Worm (Caenorhabditis elegans): Measurements from ENCODE around the gene oac-3.

oac-3 gene

DNA sequence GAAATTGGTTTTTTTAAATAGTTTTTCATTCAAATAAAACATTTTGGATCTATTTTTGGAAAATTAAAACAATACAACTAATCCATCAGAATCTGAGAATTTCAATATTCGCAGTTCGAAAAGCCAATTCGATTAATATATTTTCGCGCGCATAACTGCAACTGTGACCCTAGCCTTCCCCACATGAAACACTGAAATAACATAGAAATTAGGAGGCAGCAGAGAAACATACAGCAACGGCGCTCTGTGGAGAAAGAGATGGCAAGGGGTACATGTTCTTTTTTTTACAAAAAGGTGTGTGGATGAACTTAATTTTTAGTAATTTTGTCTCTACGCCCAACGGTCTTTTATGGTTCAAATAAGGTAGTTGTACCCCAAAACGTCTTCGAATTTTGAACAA lies 19.1 kb upstream of the oac-3 start (continued):
- no peak for TF ChIP-seq ZK546.5 (tag; optimal IDR thresholded peaks at IDR 0.05)
- TF ChIP-seq elt-3 (tag; optimal IDR thresholded peaks at IDR 0.05) = no peak
- no peak for TF ChIP-seq elt-1 (tag; optimal IDR thresholded peaks at IDR 0.05)
- no peak for TF ChIP-seq ama-1 (optimal IDR thresholded peaks at IDR 0.05)
- no peak for TF ChIP-seq eor-1 (tag; optimal IDR thresholded peaks at IDR 0.05)
- no peak for TF ChIP-seq ztf-11 (tag; optimal IDR thresholded peaks at IDR 0.05)
- TF ChIP-seq jun-1 (tag; optimal IDR thresholded peaks at IDR 0.05) = no peak
- no peak for TF ChIP-seq nhr-67 (tag; optimal IDR thresholded peaks at IDR 0.05)
- no peak for TF ChIP-seq nhr-77 (tag; optimal IDR thresholded peaks at IDR 0.05)

- TF ChIP-seq fos-1 (tag; optimal IDR thresholded peaks at IDR 0.05) = no peak
- TF ChIP-seq lin-15B (tag; optimal IDR thresholded peaks at IDR 0.05) = no peak
- no peak for TF ChIP-seq nfya-1 (tag; optimal IDR thresholded peaks at IDR 0.05; ENCODE audit: insufficient read depth)
- TF ChIP-seq nhr-12 (tag; optimal IDR thresholded peaks at IDR 0.05) = no peak
- TF ChIP-seq eor-1 (tag; optimal IDR thresholded peaks at IDR 0.05) = no peak
Observed at ce11 chrV:13880607-13881006, 18.7 kb upstream of the oac-3 start, which contains the start of gene T22G5.3. T22G5.3 (plus strand) TSS chrV:13880907.

DNA sequence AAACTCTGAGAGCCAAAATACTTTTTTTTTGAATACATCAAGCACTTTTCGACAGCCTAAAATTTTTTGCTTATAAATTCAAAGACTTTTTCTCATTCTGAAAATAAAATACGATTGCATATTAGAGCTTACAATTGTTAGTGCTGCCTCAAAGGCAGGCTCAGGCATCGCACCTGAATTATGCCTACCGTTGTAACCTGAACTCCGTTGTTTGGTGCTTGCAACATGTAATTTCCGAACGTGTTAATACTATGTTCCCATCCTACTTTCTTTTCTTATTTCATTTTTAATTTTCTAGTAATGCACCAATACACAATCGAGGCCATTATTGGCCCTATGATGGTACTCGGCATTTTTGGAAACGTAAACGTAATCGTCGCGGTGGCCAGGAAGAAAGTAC lies 12.0 kb upstream of the oac-3 start, which contains the start of gene srsx-19:
TSS of gene srsx-19 (plus strand) at position 301 of the 400 bp plus-strand sequence.
- TF ChIP-seq tbx-2 (tag; optimal IDR thresholded peaks at IDR 0.05) (no peak), unc-39 (tag; optimal IDR thresholded peaks at IDR 0.05) (no peak)

DNA sequence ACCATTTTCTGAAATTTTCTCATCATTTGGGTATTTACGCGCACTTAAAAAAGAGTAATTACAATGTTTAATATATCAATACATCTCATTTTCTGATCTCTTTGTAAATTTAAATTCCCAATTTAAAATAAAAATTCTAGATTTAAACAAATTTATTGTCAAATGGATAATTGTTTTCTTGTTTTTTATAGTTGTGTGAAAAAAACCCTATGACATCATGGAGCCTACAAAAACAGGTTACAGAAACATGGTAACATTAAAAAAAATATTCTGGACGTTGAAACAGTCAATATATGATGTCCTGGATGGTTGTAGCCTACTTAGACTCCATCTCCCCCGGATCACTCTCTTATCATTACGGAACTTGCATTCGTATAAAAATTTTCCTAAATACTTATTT lies 9.8 kb upstream of the oac-3 start, which contains the start of gene spp-12:
TSS of gene spp-12 (plus strand) at position 301 of the 400 bp plus-strand sequence.
- no peak for TF ChIP-seq egl-27 (tag; optimal IDR thresholded peaks at IDR 0.05)
- no peak for TF ChIP-seq nhr-11 (tag; optimal IDR thresholded peaks at IDR 0.05)
- no peak for TF ChIP-seq nhr-77 (tag; optimal IDR thresholded peaks at IDR 0.05)
- no peak for TF ChIP-seq unc-62 (GFP tag; optimal IDR thresholded peaks at IDR 0.05)
- TF ChIP-seq daf-12 (tag; optimal IDR thresholded peaks at IDR 0.05) = no peak

DNA sequence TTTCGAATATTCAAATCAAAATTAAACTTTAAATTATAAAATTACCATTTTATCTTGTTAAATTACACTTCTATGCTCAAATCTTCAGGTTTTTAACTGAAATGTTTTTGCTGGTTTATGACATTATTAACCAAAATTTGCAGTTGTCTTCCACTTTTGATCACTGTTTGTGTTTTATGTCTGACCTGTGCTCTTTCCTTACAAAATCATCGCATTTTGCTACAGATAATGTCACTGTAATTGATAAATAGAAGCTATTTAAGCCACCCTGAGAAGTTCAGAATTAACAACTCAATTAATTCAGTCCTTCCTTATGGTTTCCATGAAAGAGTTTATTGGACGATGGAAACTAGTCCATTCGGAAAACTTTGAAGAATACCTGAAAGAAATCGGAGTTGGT lies 8.8 kb upstream of the oac-3 start, which contains the start of gene lbp-8:
TSS of gene lbp-8 (plus strand) at position 301 of the 400 bp plus-strand sequence.
- TF ChIP-seq nhr-76 (tag; optimal IDR thresholded peaks at IDR 0.05) (no peak), ztf-4 (tag; optimal IDR thresholded peaks at IDR 0.05) (no peak), ceh-9 (tag; optimal IDR thresholded peaks at IDR 0.05) (no peak), nhr-25 (tag; optimal IDR thresholded peaks at IDR 0.05) (no peak), eor-1 (tag; optimal IDR thresholded peaks at IDR 0.05) (no peak), lin-15B (tag; optimal IDR thresholded peaks at IDR 0.05) (no peak), ama-1 (optimal IDR thresholded peaks at IDR 0.05) (no peak), ceh-28 (tag; optimal IDR thresholded peaks at IDR 0.05) (no peak), elt-1 (tag; optimal IDR thresholded peaks at IDR 0.05) (no peak), sea-2 (GFP tag; optimal IDR thresholded peaks at IDR 0.05) (no peak), R02D3.7 (tag; optimal IDR thresholded peaks at IDR 0.05) (no peak), jun-1 (tag; optimal IDR thresholded peaks at IDR 0.05) (no peak), tbx-2 (tag; optimal IDR thresholded peaks at IDR 0.05) (no peak), mdl-1 (tag; optimal IDR thresholded peaks at IDR 0.05) (no peak), fkh-2 (tag; optimal IDR thresholded peaks at IDR 0.05) (no peak), egl-5 (tag; optimal IDR thresholded peaks at IDR 0.05) (no peak), nhr-12 (tag; optimal IDR thresholded peaks at IDR 0.05) (no peak), nhr-67 (tag; optimal IDR thresholded peaks at IDR 0.05) (no peak), ceh-16 (tag; optimal IDR thresholded peaks at IDR 0.05) (no peak)

ce11 chrV:13891489-13891888 lies 7.8 kb upstream of the oac-3 start:
- TF ChIP-seq pha-4 (tag; optimal IDR thresholded peaks at IDR 0.05) (no peak), nhr-67 (tag; optimal IDR thresholded peaks at IDR 0.05) (no peak), lin-15B (tag; optimal IDR thresholded peaks at IDR 0.05) (no peak), ceh-28 (tag; optimal IDR thresholded peaks at IDR 0.05) (no peak), pqm-1 (tag; optimal IDR thresholded peaks at IDR 0.05) (peak; percentile 80), elt-2 (tag; optimal IDR thresholded peaks at IDR 0.05) (peak; percentile 47), unc-39 (tag; optimal IDR thresholded peaks at IDR 0.05) (no peak), elt-1 (tag; optimal IDR thresholded peaks at IDR 0.05) (no peak), egl-5 (tag; optimal IDR thresholded peaks at IDR 0.05) (no peak)

Measured in whole organism, L3 larva.